Worm (Caenorhabditis elegans): ENCODE measurements around the gene sdc-2.
A peak's percentile ranks its signal among the peaks of the same experiment; 100 is the strongest.

Gene sdc-2

DNA sequence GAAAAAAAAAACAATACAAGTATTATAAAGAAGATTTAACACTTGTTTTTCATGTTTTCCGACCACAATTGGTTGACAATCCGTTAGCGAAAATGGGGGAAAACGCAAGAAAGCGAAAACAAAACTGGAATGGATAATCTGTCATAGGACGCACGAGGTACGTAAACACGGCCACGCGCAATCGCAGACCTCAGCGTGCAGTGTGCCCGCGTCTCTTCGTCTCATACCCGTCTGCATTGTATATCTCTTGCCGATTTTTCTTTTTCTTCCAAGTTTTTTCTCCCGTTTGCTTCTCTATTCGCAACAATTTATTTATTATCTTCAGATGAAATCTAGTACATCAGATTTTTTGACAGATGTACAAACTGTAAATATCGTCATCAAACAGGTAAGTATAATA is 41.2 kb downstream of the sdc-2 start, which contains the start of gene trpp-9:
Gene trpp-9 (plus strand): TSS at position 261 of the 400 bp plus-strand sequence.
- no peak for TF ChIP-seq T23F11.4 (GFP tag; optimal IDR thresholded peaks at IDR 0.05)
- TF ChIP-seq nhr-232 (tag; optimal IDR thresholded peaks at IDR 0.05): no peak
- no peak for TF ChIP-seq pag-3 (tag; optimal IDR thresholded peaks at IDR 0.05; ENCODE audit: borderline replicate concordance)
- TF ChIP-seq ceh-14 (tag; optimal IDR thresholded peaks at IDR 0.05): no peak
- TF ChIP-seq hlh-30 (tag; optimal IDR thresholded peaks at IDR 0.05; ENCODE audit: insufficient read depth): peak; percentile 83
- no peak for TF ChIP-seq odd-2 (tag; optimal IDR thresholded peaks at IDR 0.05)
- no peak for TF ChIP-seq ceh-22 (tag; optimal IDR thresholded peaks at IDR 0.05)
- TF ChIP-seq ceh-9 (tag; optimal IDR thresholded peaks at IDR 0.05): no peak
- no peak for TF ChIP-seq Y22D7AL.16 (tag; optimal IDR thresholded peaks at IDR 0.05)
- no peak for TF ChIP-seq hlh-6 (tag; optimal IDR thresholded peaks at IDR 0.05)
- no peak for TF ChIP-seq ceh-6 (GFP tag; optimal IDR thresholded peaks at IDR 0.05)
- no peak for TF ChIP-seq ttx-3 (tag; optimal IDR thresholded peaks at IDR 0.05)
- TF ChIP-seq rnt-1 (tag; optimal IDR thresholded peaks at IDR 0.05): no peak
- TF ChIP-seq lim-6 (tag; optimal IDR thresholded peaks at IDR 0.05): no peak
- no peak for TF ChIP-seq fax-1 (tag; optimal IDR thresholded peaks at IDR 0.05)
- peak; percentile 27 for TF ChIP-seq unc-55 (GFP tag; optimal IDR thresholded peaks at IDR 0.05)
- TF ChIP-seq ceh-19 (GFP tag; optimal IDR thresholded peaks at IDR 0.05): no peak
- TF ChIP-seq ceh-34 (tag; optimal IDR thresholded peaks at IDR 0.05): peak; percentile 16
- TF ChIP-seq elt-4 (tag; optimal IDR thresholded peaks at IDR 0.05): no peak
- no peak for TF ChIP-seq madf-2 (tag; optimal IDR thresholded peaks at IDR 0.05)
- no peak for TF ChIP-seq C08G9.2 (tag; optimal IDR thresholded peaks at IDR 0.05)
- TF ChIP-seq che-1 (tag; optimal IDR thresholded peaks at IDR 0.05): no peak
- peak; percentile 47 for TF ChIP-seq ceh-31 (tag; optimal IDR thresholded peaks at IDR 0.05)
- no peak for TF ChIP-seq pqm-1 (tag; optimal IDR thresholded peaks at IDR 0.05)
- TF ChIP-seq pha-2 (tag; optimal IDR thresholded peaks at IDR 0.05): no peak
- TF ChIP-seq pat-9 (tag; optimal IDR thresholded peaks at IDR 0.05): no peak
- TF ChIP-seq K02D7.2 (tag; optimal IDR thresholded peaks at IDR 0.05): no peak
- no peak for TF ChIP-seq ahr-1 (tag; optimal IDR thresholded peaks at IDR 0.05)
- TF ChIP-seq pros-1 (tag; optimal IDR thresholded peaks at IDR 0.05): no peak
- TF ChIP-seq ceh-18 (tag; optimal IDR thresholded peaks at IDR 0.05): peak; percentile 8
- TF ChIP-seq ref-2 (tag; optimal IDR thresholded peaks at IDR 0.05): no peak
- TF ChIP-seq npax-4 (tag; optimal IDR thresholded peaks at IDR 0.05): no peak
- TF ChIP-seq hlh-15 (tag; optimal IDR thresholded peaks at IDR 0.05): no peak
- TF ChIP-seq fkh-10 (GFP tag; optimal IDR thresholded peaks at IDR 0.05): no peak
- no peak for TF ChIP-seq dmd-4 (tag; optimal IDR thresholded peaks at IDR 0.05; ENCODE audit: borderline replicate concordance)
- no peak for TF ChIP-seq eyg-1 (tag; optimal IDR thresholded peaks at IDR 0.05)
- TF ChIP-seq gmeb-2 (tag; optimal IDR thresholded peaks at IDR 0.05): no peak
- TF ChIP-seq ztf-16 (tag; optimal IDR thresholded peaks at IDR 0.05): no peak
- TF ChIP-seq ceh-48 (tag; optimal IDR thresholded peaks at IDR 0.05): no peak
- TF ChIP-seq sox-2 (GFP tag; IDR thresholded peaks at IDR 0.05): no peak
- TF ChIP-seq ceh-30 (tag; optimal IDR thresholded peaks at IDR 0.05): no peak
- peak; percentile 3 for TF ChIP-seq sdc-2 (tag; optimal IDR thresholded peaks at IDR 0.05)
- TF ChIP-seq syd-9 (tag; optimal IDR thresholded peaks at IDR 0.05): no peak
- no peak for TF ChIP-seq ceh-24 (tag; optimal IDR thresholded peaks at IDR 0.05)
- peak; percentile 29 for TF ChIP-seq tbx-2 (tag; optimal IDR thresholded peaks at IDR 0.05)
- no peak for TF ChIP-seq unc-86 (tag; optimal IDR thresholded peaks at IDR 0.05)
- no peak for TF ChIP-seq zip-5 (tag; optimal IDR thresholded peaks at IDR 0.05)
- TF ChIP-seq dve-1 (tag; optimal IDR thresholded peaks at IDR 0.05): peak; percentile 29
- no peak for TF ChIP-seq C38D4.7 (GFP tag; optimal IDR thresholded peaks at IDR 0.05)
- TF ChIP-seq nhr-11 (tag; optimal IDR thresholded peaks at IDR 0.05): no peak
- TF ChIP-seq ceh-45 (GFP tag; IDR thresholded peaks at IDR 0.05): no peak
- TF ChIP-seq ama-1 (optimal IDR thresholded peaks at IDR 0.05): no peak
- TF ChIP-seq fkh-6 (tag; optimal IDR thresholded peaks at IDR 0.05): no peak
- TF ChIP-seq lin-11 (tag; optimal IDR thresholded peaks at IDR 0.05): no peak
- peak; percentile 48 for TF ChIP-seq nfya-1 (tag; optimal IDR thresholded peaks at IDR 0.05)

All from whole organism, late embryonic.